Fruit fly (Drosophila melanogaster) whole organism, wandering third instar larva: ENCODE data around the gene CG18662.

Source experiments
- Abd-B ChIP-seq: fragments of >200 bp; optimal IDR thresholded peaks from 2 replicates; lab custom pipeline; 2017; ENCODE audit warnings: missing biosample characterization, missing genetic modification characterization
- CG32264 ChIP-seq: fragments of 200-800 bp; sonication (Bioruptor generic); optimal IDR thresholded peaks from 2 replicates; lab custom pipeline; 2016; ENCODE audit warnings: missing biosample characterization, missing genetic modification characterization
- CG9705 ChIP-seq: fragments of 200-800 bp; sonication (Bioruptor generic); optimal IDR thresholded peaks from 2 replicates; lab custom pipeline; 2018; ENCODE audit warnings: missing biosample characterization, mild to moderate bottlenecking, missing genetic modification characterization
- CrebA ChIP-seq: fragments of 200-800 bp; sonication (Bioruptor generic); optimal IDR thresholded peaks from 2 replicates; lab custom pipeline; 2016; ENCODE audit warnings: missing biosample characterization, mild to moderate bottlenecking, missing genetic modification characterization, borderline replicate concordance
- Dfd ChIP-seq: fragments of >200 bp; optimal IDR thresholded peaks from 2 replicates; lab custom pipeline; 2017; ENCODE audit warnings: missing biosample characterization, missing genetic modification characterization
- Dif ChIP-seq: fragments of 200-275, 200-300 bp; sonication (Bioruptor generic); optimal IDR thresholded peaks from 2 replicates; lab custom pipeline; 2018; ENCODE audit warnings: missing biosample characterization, missing genetic modification characterization; ENCODE audit not compliant: partially characterized antibody
- GATAd ChIP-seq: sonication (Bioruptor generic); optimal IDR thresholded peaks from 2 replicates; lab custom pipeline; 2016; ENCODE audit warnings: missing biosample characterization, missing genetic modification characterization
- HLH106 ChIP-seq: fragments of 200-800 bp; optimal IDR thresholded peaks from 3 replicates; lab custom pipeline; 2019; ENCODE audit warnings: missing biosample characterization, mild to moderate bottlenecking, missing genetic modification characterization, moderate library complexity
- Hnf4 ChIP-seq: fragments of 200-800 bp; sonication (Bioruptor generic); optimal IDR thresholded peaks from 2 replicates; lab custom pipeline; 2016; ENCODE audit warnings: missing biosample characterization, mild to moderate bottlenecking, missing genetic modification characterization
- Hr78 ChIP-seq: fragments of >200 bp; optimal IDR thresholded peaks from 2 replicates; lab custom pipeline; 2017; ENCODE audit warnings: missing biosample characterization, missing genetic modification characterization
- Hr83 ChIP-seq: fragments of 200-300 bp; sonication (Bioruptor generic); optimal IDR thresholded peaks from 2 replicates; lab custom pipeline; 2016; ENCODE audit warnings: missing biosample characterization, mild to moderate bottlenecking, missing genetic modification characterization, moderate library complexity; ENCODE audit not compliant: poor library complexity, severe bottlenecking
- Jra ChIP-seq: sonication (Bioruptor generic); optimal IDR thresholded peaks from 2 replicates; lab custom pipeline; 2016; ENCODE audit warnings: missing biosample characterization, missing genetic modification characterization
- Mio ChIP-seq: sonication (Bioruptor generic); optimal IDR thresholded peaks from 2 replicates; lab custom pipeline; 2016; ENCODE audit warnings: missing biosample characterization, missing genetic modification characterization
- Myc ChIP-seq: fragments of >200 bp; optimal IDR thresholded peaks from 2 replicates; lab custom pipeline; 2017
- N ChIP-seq: fragments of >200 bp; optimal IDR thresholded peaks from 2 replicates; lab custom pipeline; 2018; ENCODE audit warnings: missing biosample characterization, missing external identifiers, missing genetic modification characterization
- OdsH ChIP-seq: fragments of 200-800 bp; sonication (Bioruptor generic); optimal IDR thresholded peaks from 2 replicates; lab custom pipeline; 2016; ENCODE audit warnings: missing biosample characterization, mild to moderate bottlenecking, missing genetic modification characterization
- Rel ChIP-seq, 2 experiments: fragments of 200-800 bp; sonication (Bioruptor generic) in 1 of 2; optimal IDR thresholded peaks; 2 replicates in 1 of 2; 3 replicates in 1 of 2; lab custom pipeline; 2016 to 2019; ENCODE audit warnings: mild to moderate bottlenecking in 2 of 2, missing biosample characterization in 2 of 2, missing genetic modification characterization in 2 of 2, moderate library complexity in 1 of 2
- Sp1 ChIP-seq: fragments of 200-800 bp; sonication (Bioruptor generic); optimal IDR thresholded peaks from 3 replicates; lab custom pipeline; 2019; ENCODE audit warnings: missing biosample characterization, mild to moderate bottlenecking, missing genetic modification characterization, moderate library complexity
- Vsx2 ChIP-seq: fragments of 200-300, 225-300 bp; sonication (Bioruptor generic); optimal IDR thresholded peaks from 2 replicates; lab custom pipeline; 2018; ENCODE audit warnings: missing biosample characterization, missing genetic modification characterization; ENCODE audit not compliant: partially characterized antibody
- br ChIP-seq: fragments of 200-800 bp; sonication (Bioruptor generic); optimal IDR thresholded peaks from 2 replicates; lab custom pipeline; 2016; ENCODE audit warnings: missing biosample characterization, missing genetic modification characterization
- brk ChIP-seq: fragments of 200-800 bp; sonication (Bioruptor generic); optimal IDR thresholded peaks from 2 replicates; lab custom pipeline; 2016; ENCODE audit warnings: missing biosample characterization, mild to moderate bottlenecking, missing genetic modification characterization
- dl ChIP-seq, 2 experiments: fragments of 175-275, 200-275 bp in 1 of 2; fragments of 200-275 bp in 1 of 2; sonication (Bioruptor generic); optimal IDR thresholded peaks; lab custom pipeline; 2018; ENCODE audit warnings: mild to moderate bottlenecking in 2 of 2, missing biosample characterization in 2 of 2, missing genetic modification characterization in 2 of 2, moderate library complexity in 2 of 2; ENCODE audit not compliant: partially characterized antibody in 2 of 2, insufficient read depth in 1 of 2
- dmrt93B ChIP-seq: fragments of 200-800 bp; sonication (Bioruptor generic); optimal IDR thresholded peaks from 2 replicates; lab custom pipeline; 2018; ENCODE audit warnings: missing biosample characterization, mild to moderate bottlenecking, missing genetic modification characterization
- dsf ChIP-seq: sonication (Bioruptor generic); optimal IDR thresholded peaks from 2 replicates; lab custom pipeline; 2016; ENCODE audit warnings: missing biosample characterization, missing genetic modification characterization, borderline replicate concordance
- ey ChIP-seq: fragments of 200-800 bp; sonication (Bioruptor generic); optimal IDR thresholded peaks from 2 replicates; lab custom pipeline; 2016; ENCODE audit warnings: missing biosample characterization, missing genetic modification characterization
- foxo ChIP-seq, 2 experiments: fragments of 200-800 bp; sonication (Bioruptor generic); optimal IDR thresholded peaks; 2 replicates in 1 of 2; 3 replicates in 1 of 2; lab custom pipeline; 2016 to 2017; ENCODE audit warnings: missing biosample characterization in 2 of 2, missing genetic modification characterization in 2 of 2
- fru ChIP-seq: fragments of 200-800 bp; sonication (Bioruptor generic); optimal IDR thresholded peaks from 3 replicates; lab custom pipeline; 2016; ENCODE audit warnings: missing biosample characterization, mild to moderate bottlenecking, missing genetic modification characterization
- h ChIP-seq: fragments of 200-800 bp; sonication (Bioruptor generic); optimal IDR thresholded peaks from 3 replicates; lab custom pipeline; 2016; ENCODE audit warnings: missing biosample characterization, mild to moderate bottlenecking, missing genetic modification characterization
- jim ChIP-seq: fragments of 175-275, 200-325 bp; sonication (Bioruptor generic); optimal IDR thresholded peaks from 2 replicates; lab custom pipeline; 2016; ENCODE audit warnings: missing biosample characterization, mild to moderate bottlenecking, missing genetic modification characterization
- lola ChIP-seq: fragments of >200 bp; optimal IDR thresholded peaks from 2 replicates; lab custom pipeline; 2017; ENCODE audit warnings: missing biosample characterization, missing genetic modification characterization
- pan ChIP-seq: fragments of >200 bp; optimal IDR thresholded peaks from 2 replicates; lab custom pipeline; 2017
- psq ChIP-seq: fragments of 200-800 bp; sonication (Bioruptor generic); optimal IDR thresholded peaks from 3 replicates; lab custom pipeline; 2017; ENCODE audit warnings: missing biosample characterization, mild to moderate bottlenecking, missing genetic modification characterization, moderate library complexity
- rgr ChIP-seq: fragments of 200-800 bp; sonication (Bioruptor generic); optimal IDR thresholded peaks from 3 replicates; lab custom pipeline; 2016; ENCODE audit warnings: missing biosample characterization, mild to moderate bottlenecking, missing genetic modification characterization
- sage ChIP-seq: fragments of 200-800 bp; sonication (Bioruptor generic); optimal IDR thresholded peaks from 2 replicates; lab custom pipeline; 2016; ENCODE audit warnings: missing biosample characterization, mild to moderate bottlenecking, missing genetic modification characterization
- sv ChIP-seq: fragments of 200-800 bp; sonication (Bioruptor generic); optimal IDR thresholded peaks from 3 replicates; lab custom pipeline; 2016; ENCODE audit warnings: missing biosample characterization, missing genetic modification characterization
- tai ChIP-seq: sonication (Bioruptor generic); optimal IDR thresholded peaks from 2 replicates; lab custom pipeline; 2016; ENCODE audit warnings: missing biosample characterization, missing genetic modification characterization
- usp ChIP-seq: fragments of >200 bp; optimal IDR thresholded peaks from 2 replicates; lab custom pipeline; 2017; ENCODE audit warnings: missing biosample characterization, missing genetic modification characterization
- woc ChIP-seq: sonication (Bioruptor generic); optimal IDR thresholded peaks from 2 replicates; lab custom pipeline; 2016; ENCODE audit warnings: missing biosample characterization, mild to moderate bottlenecking, missing genetic modification characterization

CG18662 gene

DNA sequence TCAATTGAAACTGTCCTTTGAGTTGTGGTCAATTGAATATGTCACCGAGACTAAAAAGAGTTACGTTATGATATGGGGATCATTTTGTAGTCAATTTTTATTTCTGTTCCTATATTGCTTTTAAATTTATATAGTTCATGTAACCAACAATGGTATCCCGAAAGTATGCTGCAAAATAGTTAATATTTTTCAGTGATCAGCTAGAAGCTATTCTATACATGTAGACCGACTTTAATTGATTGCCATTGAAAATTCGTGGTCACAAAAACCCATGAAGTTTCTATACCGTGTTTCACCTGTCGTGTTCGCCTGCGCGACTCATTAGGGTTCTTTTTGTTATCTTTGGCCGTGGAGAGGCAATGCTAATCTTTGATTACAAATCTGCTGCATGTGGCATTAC is 6.0 kb upstream of the CG18662 start:
- TF ChIP-seq Hr83, result no peak
- no peak for TF ChIP-seq br (GFP tag; lab: Kevin White, UChicago)
- peak; percentile 41 for TF ChIP-seq Myc (lab: Kevin White, UChicago)
- TF ChIP-seq Hr78 (GFP tag; lab: Kevin White, UChicago), result no peak
- TF ChIP-seq sage (GFP tag; lab: Kevin White, UChicago), result no peak
- TF ChIP-seq N (GFP tag; lab: Kevin White, UChicago), result peak; percentile 21

DNA sequence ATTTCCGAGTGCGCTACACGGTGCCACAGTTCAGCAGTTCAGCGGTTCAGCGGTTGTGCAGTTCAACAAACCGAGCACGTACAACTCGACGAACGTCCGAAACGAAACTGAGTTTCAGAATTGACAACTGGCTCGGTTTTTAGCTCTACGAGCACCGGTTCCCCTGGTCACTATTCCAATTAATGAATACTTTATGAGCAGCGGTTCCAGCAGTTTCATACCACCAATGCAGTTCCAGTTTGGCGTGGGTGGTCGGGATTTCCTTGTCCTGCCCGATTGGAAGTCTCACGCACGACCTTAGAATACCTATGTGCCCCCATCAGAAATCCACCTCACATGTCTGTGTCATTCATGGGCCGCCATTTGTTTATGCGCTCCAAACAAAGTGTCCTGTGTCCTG is 5.1 kb upstream of the CG18662 start, which contains the start of gene CG9541:
TSS of gene CG9541 (minus strand) at position 101 of the 400 bp plus-strand sequence.
- TF ChIP-seq HLH106 (tag; lab: Kevin White, UChicago), result no peak
- TF ChIP-seq fru, result no peak
- no peak for TF ChIP-seq pan (lab: Kevin White, UChicago)
- no peak for TF ChIP-seq brk (GFP tag; lab: Kevin White, UChicago)

DNA sequence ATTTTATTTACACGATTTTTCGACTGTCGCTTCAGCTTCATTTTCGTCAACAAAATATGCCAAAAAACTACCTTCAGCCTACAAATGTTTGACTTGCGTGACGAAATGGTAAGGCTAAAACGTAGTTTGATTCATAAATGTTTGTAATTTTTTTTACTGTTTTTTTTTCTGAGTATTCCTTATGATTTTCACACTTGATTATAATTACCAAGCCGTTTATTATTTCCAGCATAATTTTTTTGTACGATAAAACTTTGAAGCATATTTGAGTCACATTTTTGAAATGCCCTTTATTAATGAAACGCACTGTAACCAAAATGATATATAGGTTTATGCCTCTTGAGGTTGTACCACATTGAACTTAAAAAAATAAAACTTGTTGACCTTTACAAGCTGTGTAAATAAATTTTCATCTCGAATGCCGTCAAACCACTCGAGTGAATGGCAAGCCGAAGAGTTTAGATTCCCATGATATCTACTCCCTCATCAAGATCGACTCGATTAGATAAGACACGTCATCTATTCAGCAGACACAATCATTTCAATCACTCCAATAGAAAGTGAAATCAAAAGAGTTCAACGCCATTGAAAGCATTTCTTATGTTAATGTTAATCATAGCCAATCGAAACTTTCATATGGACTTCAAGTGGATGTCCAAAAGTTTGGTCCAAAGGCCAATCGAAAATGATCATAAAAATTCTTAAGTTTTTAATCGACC is 2.3 kb downstream of the CG18662 start:
- TF ChIP-seq CG9705 (GFP tag; lab: Kevin White, UChicago) (no peak), Dfd (GFP tag; lab: Kevin White, UChicago) (no peak), psq (GFP tag; lab: Kevin White, UChicago) (no peak), Abd-B (no peak), Hnf4 (GFP tag; lab: Kevin White, UChicago) (no peak), ey (GFP tag; lab: Kevin White, UChicago) (no peak), dsf (GFP tag; lab: Kevin White, UChicago) (no peak), HLH106 (tag; lab: Kevin White, UChicago) (no peak), usp (GFP tag; lab: Kevin White, UChicago) (no peak), tai (GFP tag; lab: Kevin White, UChicago) (no peak), Mio (GFP tag; lab: Kevin White, UChicago) (no peak), CG32264 (GFP tag; lab: Kevin White, UChicago) (no peak)

DNA sequence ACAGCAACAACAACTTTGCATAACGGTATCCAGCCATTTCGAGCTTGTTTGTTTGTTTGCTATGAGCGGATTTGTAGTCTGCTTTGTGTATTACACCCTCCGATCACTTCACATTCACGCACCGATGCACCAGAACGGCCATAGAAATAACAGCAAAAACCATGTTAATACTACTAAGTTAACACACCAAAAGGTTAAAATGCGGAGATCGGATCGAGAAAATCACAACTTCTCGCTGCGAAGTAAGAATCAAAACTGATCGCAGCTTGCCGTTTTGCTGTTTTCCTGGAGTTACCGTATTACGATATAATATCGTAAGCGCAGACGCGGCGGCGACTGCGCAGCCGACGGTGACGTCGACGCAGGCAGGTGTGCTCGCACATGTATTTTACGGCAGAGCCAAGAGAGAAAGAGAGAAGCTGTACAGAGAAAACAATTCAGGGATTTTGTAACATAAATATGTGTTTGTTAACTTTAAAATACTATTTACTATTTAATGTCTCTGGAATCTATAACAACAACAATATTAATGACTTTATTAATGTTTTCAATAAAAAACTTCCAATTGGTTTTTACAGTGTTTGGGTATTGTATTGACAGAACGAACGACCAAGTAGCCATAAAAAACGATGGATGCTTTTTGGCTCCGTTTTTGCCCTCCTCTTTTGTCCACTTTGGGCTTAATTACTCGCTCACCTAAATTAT is 4.3 kb downstream of the CG18662 start, which contains the start of gene CG13101:
TSS of gene CG13101 (minus strand) at position 259 of the 705 bp plus-strand sequence.
- TF ChIP-seq dmrt93B (GFP tag; lab: Kevin White, UChicago), result peak; percentile 90
- no peak for TF ChIP-seq Myc (lab: Kevin White, UChicago)
- TF ChIP-seq lola (GFP tag; lab: Kevin White, UChicago), result no peak
- no peak for TF ChIP-seq dl (GFP tag; optimal IDR thresholded peaks at IDR 0.05; lab: Kevin White, UChicago; ENCODE audit: insufficient read depth in 1 of 2, partially characterized antibody in 2 of 2)
- peak in 1 of 2 experiments; percentile 97 for TF ChIP-seq foxo (GFP tag; optimal IDR thresholded peaks at IDR 0.05; lab: Kevin White, UChicago)
- peak; percentile 96 for TF ChIP-seq Jra (GFP tag; lab: Kevin White, UChicago)
- TF ChIP-seq sv (GFP tag; lab: Kevin White, UChicago), result peak; percentile 92
- TF ChIP-seq rgr (GFP tag; lab: Kevin White, UChicago), result peak; percentile 98
- no peak for TF ChIP-seq jim (GFP tag; lab: Kevin White, UChicago)
- no peak for TF ChIP-seq N (GFP tag; lab: Kevin White, UChicago)
- TF ChIP-seq CG32264 (GFP tag; lab: Kevin White, UChicago), result peak; percentile 89
- TF ChIP-seq Vsx2 (GFP tag; lab: Kevin White, UChicago), result no peak
- TF ChIP-seq h (GFP tag; lab: Kevin White, UChicago), result peak; percentile 99
- TF ChIP-seq Sp1 (GFP tag; lab: Kevin White, UChicago), result peak; percentile 97
- TF ChIP-seq brk (GFP tag; lab: Kevin White, UChicago), result peak; percentile 95
- peak; percentile 98 for TF ChIP-seq HLH106 (tag; lab: Kevin White, UChicago)
- peak; percentile 88 for TF ChIP-seq tai (GFP tag; lab: Kevin White, UChicago)
- TF ChIP-seq woc (GFP tag; lab: Kevin White, UChicago), result peak; percentile 96
- TF ChIP-seq usp (GFP tag; lab: Kevin White, UChicago), result no peak
- TF ChIP-seq Hnf4 (GFP tag; lab: Kevin White, UChicago), result peak; percentile 97
- peak; percentile 96 for TF ChIP-seq br (GFP tag; lab: Kevin White, UChicago)
- no peak for TF ChIP-seq pan (lab: Kevin White, UChicago)
- TF ChIP-seq CrebA, result peak; percentile 34
- TF ChIP-seq sage (GFP tag; lab: Kevin White, UChicago), result peak; percentile 95
- TF ChIP-seq Mio (GFP tag; lab: Kevin White, UChicago), result peak; percentile 76
- peak; percentile 72 for TF ChIP-seq GATAd (GFP tag; lab: Kevin White, UChicago)
- TF ChIP-seq ey (GFP tag; lab: Kevin White, UChicago), result peak; percentile 95
- peak; percentile 98 for TF ChIP-seq OdsH (GFP tag; lab: Kevin White, UChicago)
- TF ChIP-seq psq (GFP tag; lab: Kevin White, UChicago), result peak; percentile 95
- peak; percentile 81 for TF ChIP-seq Rel (GFP tag; optimal IDR thresholded peaks at IDR 0.05; lab: Kevin White, UChicago)
- peak; percentile 80 for TF ChIP-seq Rel (tag; optimal IDR thresholded peaks at IDR 0.05; lab: Kevin White, UChicago)
- TF ChIP-seq dsf (GFP tag; lab: Kevin White, UChicago), result peak; percentile 86
- peak; percentile 92 for TF ChIP-seq CG9705 (GFP tag; lab: Kevin White, UChicago)
- TF ChIP-seq Abd-B, result no peak
- TF ChIP-seq Dfd (GFP tag; lab: Kevin White, UChicago), result peak; percentile 27
- peak; percentile 93 for TF ChIP-seq fru
- peak; percentile 31 for TF ChIP-seq Dif (GFP tag; lab: Kevin White, UChicago)
